Worm (Caenorhabditis elegans) whole organism, L4 larva: Measurements from ENCODE around the gene D1086.12.

Source experiments
- D1046.2 ChIP-seq: fragments of 200-800 bp; sonication (Bioruptor generic); IDR thresholded peaks from 2 replicates; pipeline ENCODE4 v1.3.6; 2022; ENCODE audit warnings: missing genetic modification characterization, missing compliant biosample characterization
- Y48G9A.11 ChIP-seq: fragments of 200-800 bp; sonication (Bioruptor generic); IDR thresholded peaks from 2 replicates; pipeline ENCODE4 v1.3.6; 2022; ENCODE audit warnings: missing genetic modification reagents, missing genetic modification characterization, missing compliant biosample characterization
- aha-1 ChIP-seq: fragments of 150-350 bp; peaks from one replicate; lab custom pipeline; 2014; ENCODE audit warnings: missing biosample characterization, missing genetic modification characterization
- aly-2 ChIP-seq: sonication (generic microtip); optimal IDR thresholded peaks from 2 replicates; lab custom pipeline; 2018; ENCODE audit warnings: missing biosample characterization, missing genetic modification characterization
- dmd-9 ChIP-seq: fragments of 200-800 bp; sonication (Bioruptor generic); IDR thresholded peaks from 2 replicates; pipeline ENCODE4 v1.3.6; 2022; ENCODE audit warnings: missing genetic modification reagents, missing genetic modification characterization, missing compliant biosample characterization
- dve-1 ChIP-seq: sonication (generic microtip); optimal IDR thresholded peaks from 2 replicates; lab custom pipeline; 2017; ENCODE audit warnings: antibody characterized with exemption, mild to moderate bottlenecking, missing genetic modification characterization, missing compliant biosample characterization; ENCODE audit not compliant: insufficient read depth
- fos-1 ChIP-seq: fragments of 150-350 bp; optimal IDR thresholded peaks from 2 replicates; lab custom pipeline; 2014; ENCODE audit warnings: missing biosample characterization, missing genetic modification characterization
- lin-13 ChIP-seq: fragments of 150-350 bp; optimal IDR thresholded peaks from 2 replicates; lab custom pipeline; 2014; ENCODE audit warnings: missing biosample characterization, missing genetic modification reagents, missing genetic modification characterization
- mdl-1 ChIP-seq, 2 experiments: fragments of 150-350 bp in 1 of 2; sonication (generic microtip) in 1 of 2; optimal IDR thresholded peaks; 2 replicates each; lab custom pipeline; 2014 to 2017; ENCODE audit warnings: missing biosample characterization in 2 of 2, missing genetic modification characterization in 2 of 2
- nhr-77 ChIP-seq: fragments of 150-350 bp; optimal IDR thresholded peaks from 2 replicates; lab custom pipeline; 2014; ENCODE audit warnings: missing biosample characterization, missing genetic modification characterization
- pha-4 ChIP-seq, 2 experiments: fragments of 150-350 bp in 1 of 2; fragments of 200-800 bp in 1 of 2; sonication (Bioruptor generic) in 1 of 2; IDR thresholded peaks in 1 of 2; optimal IDR thresholded peaks in 1 of 2; 2 replicates each; pipeline versions ENCODE4 v1.3.6 to Lab custom; 2014 to 2022; ENCODE audit warnings: missing genetic modification characterization in 2 of 2, missing genetic modification reagents in 2 of 2, missing biosample characterization in 1 of 2, missing compliant biosample characterization in 1 of 2
- pqm-1 ChIP-seq: sonication (generic microtip); optimal IDR thresholded peaks from 2 replicates; lab custom pipeline; 2017; ENCODE audit warnings: missing biosample characterization, missing genetic modification characterization

ce11 chrV:14127834-14128233, 26.8 kb downstream of the D1086.12 start:
- TF ChIP-seq mdl-1 (tag; optimal IDR thresholded peaks at IDR 0.05; lab: Kevin White, UChicago) (no peak), fos-1 (tag; lab: Kevin White, UChicago) (no peak), nhr-77 (no peak), D1046.2 (GFP tag; lab: Robert Waterston, UW) (no peak), lin-13 (no peak), aly-2 (tag; lab: Kevin White, UChicago) (no peak), dmd-9 (GFP tag; lab: Robert Waterston, UW) (no peak), Y48G9A.11 (GFP tag; lab: Robert Waterston, UW) (no peak), aha-1 (tag; lab: Kevin White, UChicago) (no peak), dve-1 (no peak), pqm-1 (no peak), pha-4 (GFP tag; IDR thresholded peaks at IDR 0.05; lab: Robert Waterston, UW) (no peak), pha-4 (tag; optimal IDR thresholded peaks at IDR 0.05; lab: Kevin White, UChicago) (no peak)
